Worm (Caenorhabditis elegans) whole organism, L2 larva: Measurements from ENCODE around the gene cct-3.

Source experiments
- aly-2 ChIP-seq: fragments of 150-350 bp; optimal IDR thresholded peaks from 2 replicates; lab custom pipeline; 2014; ENCODE audit warnings: missing biosample characterization, missing genetic modification characterization
- fos-1 ChIP-seq: fragments of 150-350 bp; optimal IDR thresholded peaks from 2 replicates; lab custom pipeline; 2014; ENCODE audit warnings: missing biosample characterization, missing genetic modification characterization
- skn-1 ChIP-seq: sonication (generic microtip); optimal IDR thresholded peaks from 2 replicates; lab custom pipeline; 2017; ENCODE audit warnings: missing biosample characterization, missing genetic modification characterization
- unc-62 ChIP-seq: fragments of 150-350 bp; optimal IDR thresholded peaks from 2 replicates; lab custom pipeline; 2014; ENCODE audit warnings: missing biosample characterization, missing genetic modification reagents, missing genetic modification characterization
- ztf-4 ChIP-seq: fragments of 150-350 bp; optimal IDR thresholded peaks from 2 replicates; lab custom pipeline; 2014; ENCODE audit warnings: missing biosample characterization, missing genetic modification characterization

DNA sequence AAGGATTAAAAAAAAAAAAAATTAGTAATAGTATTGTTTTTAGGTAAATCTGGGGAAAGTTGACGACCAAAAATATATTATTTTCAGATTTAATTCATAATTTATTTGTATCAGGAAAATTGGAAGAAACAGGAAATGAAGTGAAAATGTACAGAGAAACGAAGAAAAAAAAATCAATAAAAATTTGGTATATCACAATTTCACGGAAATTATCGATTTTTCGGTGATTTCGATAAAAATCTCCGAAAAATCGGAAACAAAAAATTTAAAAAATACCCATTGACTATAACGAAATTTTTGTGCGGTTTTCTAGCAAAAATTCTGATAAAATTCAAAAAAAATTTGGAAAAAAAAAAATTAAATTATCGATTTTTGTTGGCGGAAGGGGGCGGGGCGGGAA lies 41.1 kb upstream of the cct-3 start:
- TF ChIP-seq fos-1 (tag; lab: Kevin White, UChicago) (no peak), skn-1 (tag; lab: Kevin White, UChicago) (no peak), unc-62 (GFP tag; lab: Kevin White, UChicago) (no peak), ztf-4 (tag; lab: Kevin White, UChicago) (no peak), aly-2 (no peak)
